Worm (Caenorhabditis elegans): ENCODE measurements around the gene sma-2.

ce11 chrIII:8779912-8780311, 30.4 kb downstream of the sma-2 start, which contains the start of gene K02D10.4:
- TF ChIP-seq D2030.7 (GFP tag; IDR thresholded peaks at IDR 0.05): no peak
- no peak for TF ChIP-seq sea-2 (GFP tag; IDR thresholded peaks at IDR 0.05)
- TF ChIP-seq chd-7 (tag; optimal IDR thresholded peaks at IDR 0.05): no peak
- no peak for TF ChIP-seq pha-4 (tag; optimal IDR thresholded peaks at IDR 0.05)
- no peak for TF ChIP-seq ztf-6 (GFP tag; IDR thresholded peaks at IDR 0.05)
- TF ChIP-seq ZK185.1 (tag; optimal IDR thresholded peaks at IDR 0.05; ENCODE audit: poor library complexity, severe bottlenecking): no peak

All from whole organism, young adult.